Worm (Caenorhabditis elegans): Measurements from ENCODE around the gene M57.1.

- no peak for TF ChIP-seq nhr-28 (tag; optimal IDR thresholded peaks at IDR 0.05)
- no peak for TF ChIP-seq ama-1 (optimal IDR thresholded peaks at IDR 0.05)
- no peak for TF ChIP-seq ztf-4 (tag; optimal IDR thresholded peaks at IDR 0.05)
- no peak for TF ChIP-seq ZK546.5 (tag; optimal IDR thresholded peaks at IDR 0.05)
- TF ChIP-seq elt-2 (tag; optimal IDR thresholded peaks at IDR 0.05): no peak
- TF ChIP-seq nhr-11 (tag; optimal IDR thresholded peaks at IDR 0.05): no peak
- no peak for TF ChIP-seq nfya-1 (tag; optimal IDR thresholded peaks at IDR 0.05; ENCODE audit: insufficient read depth)
- TF ChIP-seq nhr-76 (tag; optimal IDR thresholded peaks at IDR 0.05): no peak
- TF ChIP-seq snpc-4 (tag; optimal IDR thresholded peaks at IDR 0.05): no peak
- TF ChIP-seq ceh-28 (tag; optimal IDR thresholded peaks at IDR 0.05): no peak
- no peak for TF ChIP-seq lin-39 (tag; optimal IDR thresholded peaks at IDR 0.05)
- TF ChIP-seq nhr-77 (tag; optimal IDR thresholded peaks at IDR 0.05): no peak
- TF ChIP-seq daf-12 (tag; optimal IDR thresholded peaks at IDR 0.05): no peak
- no peak for TF ChIP-seq elt-3 (tag; optimal IDR thresholded peaks at IDR 0.05)
These were observed 7.6 kb downstream of the M57.1 start, which contains the start of gene B0212.3 for ce11 chrIV:3539872-3540271.

Data from whole organism, L3 larva.